Fruit fly (Drosophila melanogaster) whole organism, prepupa: Measurements from ENCODE around the gene Spn38F.

ENCODE experiments used
- CG10669 ChIP-seq: fragments of 200-800 bp; sonication (Bioruptor generic); optimal IDR thresholded peaks from 3 replicates; lab custom pipeline; 2018; ENCODE audit warnings: missing biosample characterization, mild to moderate bottlenecking, missing genetic modification characterization, moderate library complexity
- CG11294 ChIP-seq: fragments of 200-800 bp; sonication (Bioruptor generic); IDR thresholded peaks from 2 replicates; pipeline ENCODE4 v1.3.6; 2022; ENCODE audit warnings: missing biosample characterization, missing genetic modification characterization
- CG15336 ChIP-seq: fragments of 200-800 bp; sonication (Bioruptor generic); IDR thresholded peaks from 2 replicates; pipeline ENCODE4 v1.3.6; 2022; ENCODE audit warnings: missing biosample characterization, missing genetic modification characterization
- CG1621 ChIP-seq: fragments of 200-800 bp; sonication (Bioruptor generic); optimal IDR thresholded peaks from 3 replicates; lab custom pipeline; 2018; ENCODE audit warnings: missing biosample characterization, mild to moderate bottlenecking, missing genetic modification characterization
- CG16779 ChIP-seq: fragments of 200-800 bp; sonication (Bioruptor generic); optimal IDR thresholded peaks from 3 replicates; lab custom pipeline; 2017; ENCODE audit warnings: missing biosample characterization, mild to moderate bottlenecking, missing genetic modification characterization
- CG3032 ChIP-seq: fragments of 200-800 bp; optimal IDR thresholded peaks from 2 replicates; lab custom pipeline; 2019; ENCODE audit warnings: missing biosample characterization, mild to moderate bottlenecking, missing genetic modification characterization, moderate library complexity
- CG31627 ChIP-seq: fragments of 200-800 bp; sonication (Bioruptor generic); optimal IDR thresholded peaks from 3 replicates; lab custom pipeline; 2016; ENCODE audit warnings: missing biosample characterization, missing genetic modification characterization
- CG32006 ChIP-seq: fragments of 200-800 bp; sonication (Bioruptor generic); optimal IDR thresholded peaks from 3 replicates; lab custom pipeline; 2017; ENCODE audit warnings: missing biosample characterization, mild to moderate bottlenecking, missing genetic modification characterization
- CG34406 ChIP-seq: fragments of 200-800 bp; sonication (Bioruptor generic); optimal IDR thresholded peaks from 3 replicates; lab custom pipeline; 2016; ENCODE audit warnings: missing biosample characterization, missing genetic modification characterization
- CG4318 ChIP-seq: fragments of 200-800 bp; sonication (Bioruptor generic); optimal IDR thresholded peaks from 3 replicates; lab custom pipeline; 2017; ENCODE audit warnings: missing biosample characterization, mild to moderate bottlenecking, missing genetic modification characterization
- CG6792 ChIP-seq: fragments of 200-800 bp; sonication (Bioruptor generic); optimal IDR thresholded peaks from 3 replicates; lab custom pipeline; 2016; ENCODE audit warnings: missing biosample characterization, missing genetic modification characterization
- CG6808 ChIP-seq: fragments of 200-800 bp; sonication (Bioruptor generic); optimal IDR thresholded peaks from 3 replicates; lab custom pipeline; 2017; ENCODE audit warnings: missing biosample characterization, missing genetic modification characterization, mild to moderate bottlenecking, moderate library complexity, missing genetic modification reagents
- CG6854 ChIP-seq: fragments of 200-800 bp; sonication (Bioruptor generic); optimal IDR thresholded peaks from 2 replicates; lab custom pipeline; 2017; ENCODE audit warnings: missing biosample characterization, mild to moderate bottlenecking, missing genetic modification characterization
- CG7368 ChIP-seq: fragments of 200-800 bp; sonication (Bioruptor generic); optimal IDR thresholded peaks from 3 replicates; lab custom pipeline; 2016; ENCODE audit warnings: missing biosample characterization, missing genetic modification characterization
- CG8119 ChIP-seq: fragments of 200-800 bp; sonication (Bioruptor generic); IDR thresholded peaks from 3 replicates; pipeline ENCODE4 v1.3.6; 2022; ENCODE audit warnings: missing biosample characterization, missing genetic modification characterization
- Eip75B ChIP-seq: fragments of 200-800 bp; sonication (Bioruptor generic); optimal IDR thresholded peaks from 3 replicates; lab custom pipeline; 2016; ENCODE audit warnings: missing biosample characterization, missing genetic modification characterization
- Eip78C ChIP-seq: fragments of 200-800 bp; sonication (Bioruptor generic); peaks from one replicate; lab custom pipeline; 2016; ENCODE audit warnings: missing biosample characterization, missing genetic modification characterization
- Eip93F ChIP-seq: fragments of 200-800 bp; sonication (Bioruptor generic); optimal IDR thresholded peaks from 2 replicates; lab custom pipeline; 2016; ENCODE audit warnings: missing biosample characterization, mild to moderate bottlenecking, missing genetic modification characterization
- Ets21C ChIP-seq: fragments of 200-800 bp; sonication (Bioruptor generic); optimal IDR thresholded peaks from 3 replicates; lab custom pipeline; 2016; ENCODE audit warnings: missing biosample characterization, missing genetic modification characterization
- Ets96B ChIP-seq: fragments of 200-800 bp; optimal IDR thresholded peaks from 2 replicates; lab custom pipeline; 2019; ENCODE audit warnings: missing biosample characterization, mild to moderate bottlenecking, missing genetic modification characterization, moderate library complexity
- Gug ChIP-seq: fragments of 200-800 bp; sonication (Bioruptor generic); IDR thresholded peaks from 2 replicates; pipeline ENCODE4 v1.3.6; 2022; ENCODE audit warnings: missing biosample characterization, missing genetic modification characterization
- Hr38 ChIP-seq: sonication (Bioruptor generic); optimal IDR thresholded peaks from 2 replicates; lab custom pipeline; 2016; ENCODE audit warnings: missing biosample characterization, missing genetic modification characterization
- Hr39 ChIP-seq: fragments of 200-800 bp; sonication (Bioruptor generic); optimal IDR thresholded peaks from 2 replicates; lab custom pipeline; 2016; ENCODE audit warnings: missing biosample characterization, missing genetic modification characterization
- Met ChIP-seq: fragments of 200-800 bp; sonication (Bioruptor generic); optimal IDR thresholded peaks from 3 replicates; lab custom pipeline; 2016; ENCODE audit warnings: missing biosample characterization, missing genetic modification characterization
- OdsH ChIP-seq: fragments of 200-800 bp; sonication (Bioruptor generic); optimal IDR thresholded peaks from 3 replicates; lab custom pipeline; 2016; ENCODE audit warnings: missing biosample characterization, missing genetic modification characterization
- Smox ChIP-seq: fragments of 200-800 bp; sonication (Bioruptor generic); optimal IDR thresholded peaks from 3 replicates; lab custom pipeline; 2016; ENCODE audit warnings: missing biosample characterization, missing genetic modification characterization
- Sox102F ChIP-seq: fragments of 200-800 bp; sonication (Bioruptor generic); optimal IDR thresholded peaks from 2 replicates; lab custom pipeline; 2016; ENCODE audit warnings: missing biosample characterization, mild to moderate bottlenecking, missing genetic modification characterization
- achi ChIP-seq: fragments of 200-800 bp; sonication (Bioruptor generic); optimal IDR thresholded peaks from 3 replicates; lab custom pipeline; 2016; ENCODE audit warnings: missing biosample characterization, missing genetic modification characterization
- acj6 ChIP-seq: fragments of 200-800 bp; sonication (Bioruptor generic); optimal IDR thresholded peaks from 3 replicates; lab custom pipeline; 2016; ENCODE audit warnings: missing biosample characterization, missing genetic modification characterization
- dsx ChIP-seq: fragments of 200-800 bp; optimal IDR thresholded peaks from 3 replicates; lab custom pipeline; 2019; ENCODE audit warnings: missing biosample characterization, mild to moderate bottlenecking, missing genetic modification characterization, moderate library complexity; ENCODE audit not compliant: poor library complexity, severe bottlenecking
- eg ChIP-seq: fragments of 200-800 bp; sonication (Bioruptor generic); IDR thresholded peaks from 3 replicates; pipeline ENCODE4 v1.3.6; 2022; ENCODE audit warnings: missing biosample characterization, missing genetic modification characterization
- esn ChIP-seq: fragments of 200-800 bp; sonication (Bioruptor generic); optimal IDR thresholded peaks from 2 replicates; lab custom pipeline; 2016; ENCODE audit warnings: missing biosample characterization, mild to moderate bottlenecking, missing genetic modification characterization, moderate library complexity
- fd59A ChIP-seq: fragments of 200-800 bp; sonication (Bioruptor generic); optimal IDR thresholded peaks from 2 replicates; lab custom pipeline; 2017; ENCODE audit warnings: missing biosample characterization, mild to moderate bottlenecking, missing genetic modification characterization, missing genetic modification reagents
- fd85E ChIP-seq: fragments of 200-800 bp; sonication (Bioruptor generic); optimal IDR thresholded peaks from 3 replicates; lab custom pipeline; 2016; ENCODE audit warnings: missing biosample characterization, missing genetic modification characterization
- fkh ChIP-seq: fragments of 200-800 bp; sonication (Bioruptor generic); optimal IDR thresholded peaks from 3 replicates; lab custom pipeline; 2017; ENCODE audit warnings: missing biosample characterization, mild to moderate bottlenecking, missing genetic modification characterization, moderate library complexity
- net ChIP-seq: fragments of 200-800 bp; sonication (Bioruptor generic); optimal IDR thresholded peaks from 3 replicates; lab custom pipeline; 2016; ENCODE audit warnings: missing biosample characterization, missing genetic modification characterization
- pdm3 ChIP-seq: fragments of 200-800 bp; sonication (Bioruptor generic); optimal IDR thresholded peaks from 3 replicates; lab custom pipeline; 2016; ENCODE audit warnings: missing biosample characterization, missing genetic modification characterization
- salr ChIP-seq, 2 experiments: fragments of 200-800 bp; sonication (Bioruptor generic); optimal IDR thresholded peaks; 3 replicates each; lab custom pipeline; 2016 to 2018; ENCODE audit warnings: missing biosample characterization in 2 of 2, missing genetic modification characterization in 2 of 2, mild to moderate bottlenecking in 1 of 2
- topi ChIP-seq: fragments of 200-800 bp; sonication (Bioruptor generic); optimal IDR thresholded peaks from 3 replicates; lab custom pipeline; 2016; ENCODE audit warnings: missing biosample characterization, missing genetic modification characterization

Spn38F gene

DNA sequence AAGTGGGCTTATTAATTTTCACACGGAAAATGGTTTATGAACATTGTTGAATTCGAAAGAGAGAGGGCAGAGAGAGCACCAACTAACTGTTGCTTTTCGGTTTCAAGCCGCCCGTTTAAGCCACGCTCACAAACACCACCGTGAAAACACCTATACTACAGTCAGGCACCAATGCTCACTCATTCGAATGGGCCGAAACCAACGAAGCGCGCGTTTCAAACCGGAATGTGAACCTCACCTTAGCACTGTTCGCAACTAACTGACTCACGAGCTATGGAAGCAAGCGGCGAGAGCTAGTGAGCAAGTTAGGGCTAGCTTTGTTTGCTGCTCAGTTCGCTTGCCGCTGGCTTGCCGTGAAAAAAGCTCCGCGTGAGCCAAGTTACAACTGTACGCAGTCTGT is 43.9 kb downstream of the Spn38F start (continued):
- TF ChIP-seq fkh (GFP tag; lab: Kevin White, UChicago) (no peak), CG1621 (tag; lab: Kevin White, UChicago) (peak; percentile 1), Eip75B (GFP tag; lab: Kevin White, UChicago) (peak; percentile 3), esn (GFP tag; lab: Kevin White, UChicago) (peak; percentile 29), pdm3 (GFP tag; lab: Kevin White, UChicago) (no peak), CG8119 (no peak), CG31627 (GFP tag; lab: Kevin White, UChicago) (no peak), CG6808 (peak; percentile 26), CG4318 (GFP tag; lab: Kevin White, UChicago) (no peak), acj6 (GFP tag; lab: Kevin White, UChicago) (no peak), salr (GFP tag; optimal IDR thresholded peaks at IDR 0.05; lab: Kevin White, UChicago) (no peak), eg (GFP tag; lab: Robert Waterston, UW) (peak; percentile 45; the same call in 1 of the 3 replicates)
- TF ChIP-seq, all 60 proteins: peak for 18

DNA sequence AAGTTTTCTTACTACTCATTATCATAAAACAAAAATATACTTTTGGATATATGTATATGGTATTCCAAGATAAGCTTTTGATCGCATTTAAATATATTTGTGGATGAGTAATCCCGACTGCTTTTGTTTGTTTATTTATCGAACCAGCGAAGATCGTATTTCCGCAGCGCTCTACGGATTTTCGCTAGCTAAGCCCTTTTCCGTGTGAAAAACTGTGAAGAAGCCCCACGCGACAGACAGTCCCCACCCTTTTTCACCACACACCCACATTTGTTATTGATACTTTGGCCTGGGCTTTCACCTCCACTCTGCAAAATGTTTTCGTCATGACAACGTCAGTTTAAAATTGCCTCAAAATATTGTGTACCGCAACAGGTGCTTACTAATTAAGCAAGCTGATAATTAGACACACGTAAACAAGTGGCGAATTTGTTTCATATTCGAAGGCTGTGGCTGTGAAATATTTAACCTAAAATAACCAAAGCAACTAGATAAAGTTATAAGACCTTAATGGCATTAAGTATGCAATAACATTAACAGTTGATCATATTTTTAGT is 44.7 kb downstream of the Spn38F start:
- TF ChIP-seq eg (GFP tag; lab: Robert Waterston, UW) (no peak), Eip78C (GFP tag; lab: Kevin White, UChicago) (peak; percentile 39), dsx (GFP tag; lab: Kevin White, UChicago) (no peak), CG32006 (GFP tag; lab: Kevin White, UChicago) (peak; percentile 14), CG11294 (GFP tag; lab: Robert Waterston, UW) (no peak)

DNA sequence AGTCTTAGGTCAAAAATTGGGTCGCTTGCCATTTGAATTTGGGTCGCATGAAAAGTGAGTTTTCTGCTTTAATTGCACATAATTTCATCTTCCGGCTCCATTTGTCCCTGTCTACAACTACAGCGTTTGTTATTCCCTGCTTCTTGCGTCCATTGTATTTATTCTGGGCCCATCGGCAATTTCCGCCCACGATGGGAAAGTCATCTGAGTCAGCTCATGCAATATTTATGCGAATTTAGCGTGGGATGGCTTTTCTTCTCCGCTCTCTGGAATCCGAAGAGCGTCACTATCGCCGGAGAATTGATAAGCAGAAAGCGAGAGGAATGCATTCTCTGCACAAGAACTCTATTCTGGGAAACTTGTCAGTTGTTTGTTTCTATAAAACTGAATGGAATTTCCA is 45.3 kb downstream of the Spn38F start:
- TF ChIP-seq acj6 (GFP tag; lab: Kevin White, UChicago) = no peak
- 0 out of 2 replicates have a peak, but pooled peaks have one; percentile 21 for TF ChIP-seq CG15336 (GFP tag; lab: Robert Waterston, UW)

DNA sequence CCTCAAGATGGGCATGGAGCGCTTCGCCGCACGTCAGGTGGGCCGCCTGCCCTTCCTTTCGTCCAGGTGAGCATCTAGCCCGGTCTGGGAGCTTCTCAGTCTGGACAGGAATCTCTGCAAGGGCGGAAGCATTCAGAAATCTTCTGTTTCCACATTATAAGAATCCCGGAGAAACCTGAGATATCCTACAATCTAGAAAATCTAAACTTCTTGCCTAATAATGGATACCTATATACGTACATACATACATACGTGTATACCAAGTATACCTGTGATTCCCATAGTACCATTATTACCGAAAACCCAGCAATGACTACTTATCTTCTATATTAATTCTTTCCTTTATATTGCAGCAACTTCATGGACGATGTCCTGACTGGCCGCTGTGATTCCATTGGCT is 49.7 kb downstream of the Spn38F start:
- TF ChIP-seq Ets96B (tag; lab: Kevin White, UChicago) = no peak
- TF ChIP-seq achi (GFP tag; lab: Kevin White, UChicago) = no peak
- TF ChIP-seq CG10669 (GFP tag; lab: Kevin White, UChicago) = no peak
- no peak for TF ChIP-seq CG3032 (tag; lab: Kevin White, UChicago)
- no peak for TF ChIP-seq Smox (GFP tag; lab: Kevin White, UChicago)
- no peak for TF ChIP-seq CG34406 (GFP tag; lab: Kevin White, UChicago)
- TF ChIP-seq CG6792 (GFP tag; lab: Kevin White, UChicago) = no peak
- TF ChIP-seq CG6854 (GFP tag; lab: Kevin White, UChicago) = no peak
- no peak for TF ChIP-seq salr (GFP tag; optimal IDR thresholded peaks at IDR 0.05; lab: Kevin White, UChicago)
- no peak for TF ChIP-seq fkh (GFP tag; lab: Kevin White, UChicago)
- TF ChIP-seq pdm3 (GFP tag; lab: Kevin White, UChicago) = no peak
- no peak for TF ChIP-seq dsx (GFP tag; lab: Kevin White, UChicago)
- TF ChIP-seq CG8119 = no peak
- TF ChIP-seq, all 60 proteins: peak for 0

DNA sequence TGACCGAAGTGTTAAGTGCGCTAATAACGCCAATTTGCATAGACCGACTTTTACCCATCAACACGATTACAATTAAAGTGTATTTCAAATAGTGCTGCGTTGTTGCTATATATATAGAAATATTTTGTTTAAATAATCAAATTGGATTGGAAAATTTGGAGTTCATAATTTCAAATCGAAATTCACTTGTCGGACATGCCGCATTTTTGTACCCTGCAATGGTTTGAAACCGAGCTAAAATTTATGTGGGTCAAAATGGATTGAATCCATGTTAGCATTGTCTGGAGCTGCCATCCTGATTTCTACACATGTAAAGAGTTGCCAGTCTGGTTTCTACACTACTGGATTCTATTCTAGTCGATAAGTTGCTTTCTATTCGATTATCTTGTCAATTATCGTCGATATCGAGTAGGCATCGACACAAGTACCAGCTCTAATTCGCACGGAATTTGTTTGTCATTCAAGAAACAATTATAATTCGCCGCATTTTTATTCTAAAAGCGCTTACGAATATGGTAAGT is 50.5 kb downstream of the Spn38F start, which contains the start of gene Pomp:
Gene Pomp (plus strand): TSS at position 386 of the 521 bp plus-strand sequence.
- TF ChIP-seq Hr39 (peak; percentile 64), Smox (GFP tag; lab: Kevin White, UChicago) (peak; percentile 75), salr (GFP tag; optimal IDR thresholded peaks at IDR 0.05; lab: Kevin White, UChicago) (peak; percentile 6 to 22), CG11294 (GFP tag; lab: Robert Waterston, UW) (peak; percentile 51; the same call in 1 of the 2 replicates), fd59A (peak; percentile 3), CG7368 (peak; percentile 74), CG10669 (GFP tag; lab: Kevin White, UChicago) (peak; percentile 62), topi (GFP tag; lab: Kevin White, UChicago) (peak; percentile 74), CG4318 (GFP tag; lab: Kevin White, UChicago) (peak; percentile 49), CG6854 (GFP tag; lab: Kevin White, UChicago) (no peak), CG34406 (GFP tag; lab: Kevin White, UChicago) (peak; percentile 73), Ets21C (GFP tag; lab: Kevin White, UChicago) (peak; percentile 52), CG16779 (tag; lab: Kevin White, UChicago) (no peak), OdsH (peak; percentile 80), Sox102F (GFP tag; lab: Kevin White, UChicago) (peak; percentile 76), fd85E (GFP tag; lab: Kevin White, UChicago) (peak; percentile 39), esn (GFP tag; lab: Kevin White, UChicago) (peak; percentile 82), Eip78C (GFP tag; lab: Kevin White, UChicago) (peak; percentile 93), Met (GFP tag; lab: Kevin White, UChicago) (peak; percentile 69), Eip93F (GFP tag; lab: Kevin White, UChicago) (peak; percentile 53), Hr38 (GFP tag; lab: Kevin White, UChicago) (no peak), Gug (peak; percentile 28; the same call in 1 of the 2 replicates), net (GFP tag; lab: Kevin White, UChicago) (peak; percentile 75), CG6808 (no peak), CG1621 (tag; lab: Kevin White, UChicago) (peak; percentile 16)
